Worm (Caenorhabditis elegans) whole organism, young adult: ENCODE measurements around the gene Y39E4A.1.

Experiments used
- B0035.1 ChIP-seq: sonication (generic microtip); optimal IDR thresholded peaks from 2 replicates; lab custom pipeline; 2016; ENCODE audit warnings: missing genetic modification characterization, mild to moderate bottlenecking, missing compliant biosample characterization, missing genotype, missing genetic modification reagents
- B0336.3 ChIP-seq: fragments of 200-800 bp; sonication (Bioruptor generic); IDR thresholded peaks from 2 replicates; pipeline ENCODE4 v1.3.6; 2022; ENCODE audit warnings: missing genetic modification characterization, missing compliant biosample characterization
- C06A6.2 ChIP-seq: fragments of 200-800 bp; sonication (Bioruptor generic); conservative IDR thresholded peaks from 2 replicates; pipeline ENCODE4 v1.3.6; 2022; ENCODE audit warnings: missing genetic modification characterization, missing compliant biosample characterization
- F52B5.7 ChIP-seq: sonication (generic microtip); optimal IDR thresholded peaks from 2 replicates; lab custom pipeline; 2016; ENCODE audit warnings: mild to moderate bottlenecking, missing genetic modification characterization, missing compliant biosample characterization
- K12H6.12 ChIP-seq: fragments of 200-800 bp; sonication (Bioruptor generic); optimal IDR thresholded peaks from 2 replicates; lab custom pipeline; 2018; ENCODE audit warnings: mild to moderate bottlenecking, missing genetic modification characterization, missing compliant biosample characterization
- T07F8.4 ChIP-seq: sonication (generic microtip); optimal IDR thresholded peaks from 2 replicates; lab custom pipeline; 2016; ENCODE audit warnings: mild to moderate bottlenecking, missing genetic modification characterization, moderate library complexity, missing compliant biosample characterization
- T26A5.8 ChIP-seq: sonication (generic microtip); optimal IDR thresholded peaks from 2 replicates; lab custom pipeline; 2016; ENCODE audit warnings: missing genetic modification characterization, missing compliant biosample characterization
- Y53F4B.3 ChIP-seq: fragments of 200-800 bp; sonication (Bioruptor generic); IDR thresholded peaks from 2 replicates; pipeline ENCODE4 v1.3.6; 2022; ENCODE audit warnings: missing genetic modification reagents, missing genetic modification characterization, missing compliant biosample characterization
- Y95B8A.8 ChIP-seq: fragments of 200-800 bp; sonication (Bioruptor generic); IDR thresholded peaks from 2 replicates; pipeline ENCODE4 v1.3.6; 2022; ENCODE audit warnings: missing genetic modification reagents, missing genetic modification characterization, missing compliant biosample characterization
- ama-1 ChIP-seq, 3 experiments: fragments of 150-350 bp in 1 of 3; sonication (generic microtip) in 2 of 3; optimal IDR thresholded peaks; 2 replicates each; lab custom pipeline; 2014 to 2018; ENCODE audit warnings: missing biosample characterization in 2 of 3, missing genetic modification characterization in 2 of 3, missing genetic modification reagents in 2 of 3
- aptf-2 ChIP-seq: fragments of 200-800 bp; sonication (Bioruptor generic); conservative IDR thresholded peaks from 2 replicates; pipeline ENCODE4 v1.3.6; 2022; ENCODE audit warnings: missing genetic modification reagents, missing genetic modification characterization, missing compliant biosample characterization
- bed-1 ChIP-seq: fragments of 200-800 bp; sonication (Bioruptor generic); IDR thresholded peaks from 2 replicates; pipeline ENCODE4 v1.3.6; 2022; ENCODE audit warnings: missing genetic modification reagents, missing genetic modification characterization, missing compliant biosample characterization
- ccch-3 ChIP-seq: fragments of 200-800 bp; sonication (Bioruptor generic); optimal IDR thresholded peaks from 2 replicates; lab custom pipeline; 2018; ENCODE audit warnings: mild to moderate bottlenecking, missing genetic modification characterization, missing compliant biosample characterization
- cebp-2 ChIP-seq: fragments of 200-800 bp; sonication (Bioruptor generic); IDR thresholded peaks from 2 replicates; pipeline ENCODE4 v1.3.6; 2022; ENCODE audit warnings: missing genetic modification characterization, missing compliant biosample characterization
- ceh-27 ChIP-seq: fragments of 200-800 bp; sonication (Bioruptor generic); optimal IDR thresholded peaks from 2 replicates; lab custom pipeline; 2018; ENCODE audit warnings: mild to moderate bottlenecking, missing genetic modification characterization, moderate library complexity, missing compliant biosample characterization
- ceh-79 ChIP-seq: sonication (generic microtip); optimal IDR thresholded peaks from 2 replicates; lab custom pipeline; 2017; ENCODE audit warnings: mild to moderate bottlenecking, missing genetic modification characterization, missing compliant biosample characterization
- chd-7 ChIP-seq: sonication (generic microtip); optimal IDR thresholded peaks from 2 replicates; lab custom pipeline; 2016; ENCODE audit warnings: mild to moderate bottlenecking, missing genetic modification characterization, moderate library complexity, missing compliant biosample characterization
- die-1 ChIP-seq: sonication (generic microtip); optimal IDR thresholded peaks from 2 replicates; lab custom pipeline; 2016; ENCODE audit warnings: missing genotype, mild to moderate bottlenecking, missing genetic modification characterization, missing compliant biosample characterization
- dox-1 ChIP-seq: fragments of 200-800 bp; sonication (Bioruptor generic); IDR thresholded peaks from 2 replicates; pipeline ENCODE4 v1.3.6; 2022; ENCODE audit warnings: missing genetic modification reagents, missing genetic modification characterization, missing compliant biosample characterization
- dpff-1 ChIP-seq: sonication (generic microtip); optimal IDR thresholded peaks from 2 replicates; lab custom pipeline; 2017; ENCODE audit warnings: mild to moderate bottlenecking, missing genetic modification characterization, missing compliant biosample characterization
- egl-18 ChIP-seq: fragments of 200-800 bp; sonication (Bioruptor generic); IDR thresholded peaks from 2 replicates; pipeline ENCODE4 v1.3.6; 2022; ENCODE audit warnings: missing genetic modification reagents, missing genetic modification characterization, missing compliant biosample characterization
- egrh-3 ChIP-seq: fragments of 200-800 bp; sonication (Bioruptor generic); IDR thresholded peaks from 2 replicates; pipeline ENCODE4 v1.3.6; 2022; ENCODE audit warnings: missing genetic modification reagents, missing genetic modification characterization, missing compliant biosample characterization
- ekl-4 ChIP-seq: fragments of 200-800 bp; sonication (Bioruptor generic); IDR thresholded peaks from 2 replicates; pipeline ENCODE4 v1.3.6; 2022; ENCODE audit warnings: missing genetic modification reagents, missing genetic modification characterization, missing compliant biosample characterization
- him-1 ChIP-seq: sonication (generic microtip); optimal IDR thresholded peaks from 2 replicates; lab custom pipeline; 2016; ENCODE audit warnings: missing genotype, missing genetic modification reagents, missing genetic modification characterization, missing compliant biosample characterization
- hlh-26 ChIP-seq: fragments of 200-800 bp; sonication (Bioruptor generic); conservative IDR thresholded peaks from 2 replicates; pipeline ENCODE4 v1.3.6; 2022; ENCODE audit warnings: missing genetic modification reagents, missing genetic modification characterization, missing compliant biosample characterization
- hmg-1.2 ChIP-seq: fragments of 200-800 bp; sonication (Bioruptor generic); IDR thresholded peaks from 2 replicates; pipeline ENCODE4 v1.3.6; 2022; ENCODE audit warnings: missing genetic modification reagents, missing genetic modification characterization, missing compliant biosample characterization
- hmg-20 ChIP-seq: fragments of 200-800 bp; sonication (Bioruptor generic); IDR thresholded peaks from 2 replicates; pipeline ENCODE4 v1.3.6; 2022; ENCODE audit warnings: missing genetic modification reagents, missing genetic modification characterization, missing compliant biosample characterization
- hrde-1 ChIP-seq: sonication (generic microtip); optimal IDR thresholded peaks from 2 replicates; lab custom pipeline; 2016; ENCODE audit warnings: missing genetic modification characterization, mild to moderate bottlenecking, missing compliant biosample characterization, moderate library complexity, missing genotype, missing genetic modification reagents, borderline replicate concordance
- lag-1 ChIP-seq: fragments of 200-800 bp; sonication (Bioruptor generic); IDR thresholded peaks from 2 replicates; pipeline ENCODE4 v1.3.6; 2022; ENCODE audit warnings: missing genetic modification reagents, missing genetic modification characterization, missing compliant biosample characterization
- let-526 ChIP-seq: fragments of 200-800 bp; sonication (Bioruptor generic); IDR thresholded peaks from 2 replicates; pipeline ENCODE4 v1.3.6; 2022; ENCODE audit warnings: missing genetic modification reagents, missing genetic modification characterization, missing compliant biosample characterization
- lin-26 ChIP-seq: fragments of 200-800 bp; sonication (Bioruptor generic); IDR thresholded peaks from 2 replicates; pipeline ENCODE4 v1.3.6; 2022; ENCODE audit warnings: missing genetic modification reagents, missing genetic modification characterization, missing compliant biosample characterization
- madf-10 ChIP-seq: sonication (generic microtip); optimal IDR thresholded peaks from 2 replicates; lab custom pipeline; 2016; ENCODE audit warnings: mild to moderate bottlenecking, missing genetic modification characterization, missing compliant biosample characterization
- madf-8 ChIP-seq: fragments of 200-800 bp; sonication (Bioruptor generic); conservative IDR thresholded peaks from 2 replicates; pipeline ENCODE4 v1.3.6; 2022; ENCODE audit warnings: missing genetic modification reagents, missing genetic modification characterization, missing compliant biosample characterization
- nhr-120 ChIP-seq: fragments of 200-800 bp; sonication (Bioruptor generic); IDR thresholded peaks from 2 replicates; pipeline ENCODE4 v1.3.6; 2022; ENCODE audit warnings: missing genetic modification characterization, missing compliant biosample characterization
- pbrm-1 ChIP-seq: fragments of 200-800 bp; sonication (Bioruptor generic); IDR thresholded peaks from 2 replicates; pipeline ENCODE4 v1.3.6; 2022; ENCODE audit warnings: missing genetic modification reagents, missing genetic modification characterization, missing compliant biosample characterization
- rcor-1 ChIP-seq: fragments of 200-800 bp; sonication (Bioruptor generic); IDR thresholded peaks from 2 replicates; pipeline ENCODE4 v1.3.6; 2022; ENCODE audit warnings: missing genetic modification reagents, missing genetic modification characterization, missing compliant biosample characterization
- rec-8 ChIP-seq, 2 experiments: sonication (generic microtip); optimal IDR thresholded peaks; 2 replicates each; lab custom pipeline; 2016; ENCODE audit warnings: mild to moderate bottlenecking in 2 of 2, missing genetic modification characterization in 2 of 2, missing genetic modification reagents in 2 of 2, missing genotype in 2 of 2, missing biosample characterization in 1 of 2, missing compliant biosample characterization in 1 of 2, moderate library complexity in 1 of 2
- repo-1 ChIP-seq: sonication (generic microtip); optimal IDR thresholded peaks from 2 replicates; lab custom pipeline; 2017; ENCODE audit warnings: mild to moderate bottlenecking, missing genetic modification characterization, missing compliant biosample characterization
- sea-2 ChIP-seq: fragments of 200-800 bp; sonication (Bioruptor generic); IDR thresholded peaks from 2 replicates; pipeline ENCODE4 v1.3.6; 2022; ENCODE audit warnings: missing genetic modification characterization, missing compliant biosample characterization
- snpc-1.3 ChIP-seq: sonication (generic microtip); optimal IDR thresholded peaks from 2 replicates; lab custom pipeline; 2017; ENCODE audit warnings: missing genetic modification characterization, mild to moderate bottlenecking, missing compliant biosample characterization, antibody characterized with exemption, moderate library complexity, missing genotype, missing genetic modification reagents; ENCODE audit not compliant: insufficient read depth
- tbx-9 ChIP-seq: sonication (generic microtip); optimal IDR thresholded peaks from 2 replicates; lab custom pipeline; 2016; ENCODE audit warnings: borderline replicate concordance, missing genetic modification characterization, inconsistent platforms, missing compliant biosample characterization
- tlf-1 ChIP-seq: fragments of 200-800 bp; sonication (Bioruptor generic); optimal IDR thresholded peaks from 2 replicates; lab custom pipeline; 2018; ENCODE audit warnings: mild to moderate bottlenecking, missing genetic modification characterization, missing compliant biosample characterization
- zim-3 ChIP-seq: sonication (generic microtip); optimal IDR thresholded peaks from 2 replicates; lab custom pipeline; 2017; ENCODE audit warnings: mild to moderate bottlenecking, missing genetic modification characterization, moderate library complexity, missing compliant biosample characterization
- ztf-18 ChIP-seq: sonication (generic microtip); optimal IDR thresholded peaks from 2 replicates; lab custom pipeline; 2016; ENCODE audit warnings: missing genotype, mild to moderate bottlenecking, missing genetic modification characterization, missing compliant biosample characterization
- ztf-22 ChIP-seq: fragments of 200-800 bp; sonication (Bioruptor generic); optimal IDR thresholded peaks from 2 replicates; lab custom pipeline; 2018; ENCODE audit warnings: mild to moderate bottlenecking, missing genetic modification characterization, moderate library complexity, missing compliant biosample characterization
- ztf-25 ChIP-seq: fragments of 200-800 bp; sonication (Bioruptor generic); IDR thresholded peaks from 2 replicates; pipeline ENCODE4 v1.3.6; 2022; ENCODE audit warnings: missing genetic modification reagents, missing genetic modification characterization, missing compliant biosample characterization
- ztf-26 ChIP-seq: sonication (generic microtip); optimal IDR thresholded peaks from 2 replicates; lab custom pipeline; 2017; ENCODE audit warnings: missing genetic modification characterization, missing compliant biosample characterization

Gene Y39E4A.1

DNA sequence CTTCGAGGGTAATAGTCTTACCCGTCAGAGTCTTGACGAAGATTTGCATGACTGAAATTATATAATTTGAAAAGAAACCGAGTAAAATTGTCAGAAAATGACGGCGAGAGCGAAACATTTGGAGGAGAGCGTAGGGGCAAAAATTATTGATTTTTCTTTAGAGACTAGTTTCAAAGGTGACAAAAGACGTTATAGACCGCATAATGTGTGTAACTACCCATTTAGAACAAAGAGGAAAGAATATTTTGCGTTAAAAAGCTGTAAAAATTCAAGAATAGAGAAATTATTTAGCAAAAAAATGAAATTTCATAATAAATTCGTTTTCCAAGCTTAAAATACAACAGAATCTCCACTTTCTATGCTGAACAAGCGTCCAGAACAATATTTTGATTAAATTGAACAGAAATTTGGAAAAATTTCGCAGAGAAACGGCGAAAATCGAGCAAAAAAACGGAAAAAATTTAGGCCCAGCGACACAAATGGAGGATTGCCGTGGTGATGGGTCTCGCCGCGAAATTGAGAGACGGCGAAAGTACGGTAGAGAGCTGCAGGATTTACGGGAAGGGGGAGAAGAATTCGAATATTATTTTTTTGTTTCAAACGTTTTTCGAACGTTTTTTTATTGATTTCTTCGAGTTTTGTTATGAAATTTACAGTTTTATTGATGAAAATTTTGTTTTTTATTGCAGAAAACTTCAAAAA, 27.4 kb downstream of the Y39E4A.1 start, which contains the start of the genes ubq-2 and frg-1 (continued):
- no peak for TF ChIP-seq Y53F4B.3 (GFP tag; lab: Robert Waterston, UW)
- no peak for TF ChIP-seq dpff-1 (tag; lab: Kevin White, UChicago)
- TF ChIP-seq nhr-120 (GFP tag; lab: Robert Waterston, UW), result no peak
- peak; percentile 80 for TF ChIP-seq rcor-1 (GFP tag; lab: Robert Waterston, UW)
- TF ChIP-seq ccch-3, result no peak
- peak; percentile 73 for TF ChIP-seq tlf-1 (GFP tag; lab: Kevin White, UChicago)
- no peak for TF ChIP-seq ceh-79
- no peak for TF ChIP-seq lag-1
- TF ChIP-seq pbrm-1, result peak; percentile 80
- peak; percentile 61 for TF ChIP-seq ceh-27 (GFP tag; lab: Kevin White, UChicago)
- peak; percentile 55; the same call in 1 of the 2 replicates for TF ChIP-seq B0336.3 (GFP tag; lab: Robert Waterston, UW)
- no peak for TF ChIP-seq zim-3
- TF ChIP-seq chd-7 (tag; lab: Kevin White, UChicago), result peak; percentile 4
- TF ChIP-seq snpc-1.3 (tag; lab: Kevin White, UChicago), result peak; percentile 49
- no peak for TF ChIP-seq T26A5.8 (tag; lab: Kevin White, UChicago)
- no peak for TF ChIP-seq egl-18 (GFP tag; lab: Robert Waterston, UW)
- TF ChIP-seq cebp-2 (GFP tag; lab: Robert Waterston, UW), result no peak
- no peak for TF ChIP-seq F52B5.7 (tag; lab: Kevin White, UChicago)
- peak in 1 of 2 experiments; percentile 15 for TF ChIP-seq rec-8 (tag; optimal IDR thresholded peaks at IDR 0.05; lab: Kevin White, UChicago)
- peak; percentile 37 for TF ChIP-seq madf-10 (tag; lab: Kevin White, UChicago)
- no peak for TF ChIP-seq bed-1 (GFP tag; lab: Robert Waterston, UW)
- TF ChIP-seq ztf-22, result no peak
- TF ChIP-seq egrh-3, result peak; percentile 58; the same call in 1 of the 2 replicates
- no peak for TF ChIP-seq ztf-26
- no peak for TF ChIP-seq aptf-2 (GFP tag; lab: Robert Waterston, UW)
- TF ChIP-seq hrde-1 (tag; lab: Kevin White, UChicago), result no peak
- no peak for TF ChIP-seq C06A6.2 (GFP tag; lab: Robert Waterston, UW)
- no peak for TF ChIP-seq ztf-25 (GFP tag; lab: Robert Waterston, UW)
- no peak for TF ChIP-seq repo-1 (tag; lab: Kevin White, UChicago)
- TF ChIP-seq dox-1 (GFP tag; lab: Robert Waterston, UW), result peak; percentile 89
- TF ChIP-seq ama-1 (optimal IDR thresholded peaks at IDR 0.05; lab: Kevin White, UChicago), result no peak
- no peak for TF ChIP-seq ama-1 (GFP tag; optimal IDR thresholded peaks at IDR 0.05; lab: Kevin White, UChicago)
- no peak for TF ChIP-seq T07F8.4 (tag; lab: Kevin White, UChicago)
- TF ChIP-seq him-1, result peak; percentile 51
- TF ChIP-seq die-1 (tag; lab: Kevin White, UChicago), result no peak
- peak; percentile 68 for TF ChIP-seq K12H6.12 (tag; lab: Kevin White, UChicago)
- no peak for TF ChIP-seq tbx-9 (tag; lab: Kevin White, UChicago)
- 0 out of 2 replicates have a peak, but pooled peaks have one; percentile 65 for TF ChIP-seq Y95B8A.8
- TF ChIP-seq let-526, result 0 out of 2 replicates have a peak, but pooled peaks have one; percentile 60
- TF ChIP-seq ekl-4 (GFP tag; lab: Robert Waterston, UW), result peak; percentile 67
- TF ChIP-seq madf-8, result peak; percentile 69
- peak; percentile 22 for TF ChIP-seq B0035.1 (tag; lab: Kevin White, UChicago)
- no peak for TF ChIP-seq lin-26 (GFP tag; lab: Robert Waterston, UW)
- TF ChIP-seq hmg-1.2, result peak; percentile 43
- TF ChIP-seq hlh-26, result no peak
- TF ChIP-seq sea-2, result no peak
- TF ChIP-seq hmg-20, result peak; percentile 46; the same call in 1 of the 2 replicates
- TF ChIP-seq ztf-18 (tag; lab: Kevin White, UChicago), result no peak
